Fruit fly (Drosophila melanogaster) S2 (cell line): ENCODE results near the gene st.

Experiments used
- CG8478 ChIP-seq: fragments of >200 bp; optimal IDR thresholded peaks from 2 replicates; lab custom pipeline; 2018
- CTCF ChIP-seq, 2 experiments: fragments of >200 bp; optimal IDR thresholded peaks; 2 replicates each; lab custom pipeline; 2018

DNA sequence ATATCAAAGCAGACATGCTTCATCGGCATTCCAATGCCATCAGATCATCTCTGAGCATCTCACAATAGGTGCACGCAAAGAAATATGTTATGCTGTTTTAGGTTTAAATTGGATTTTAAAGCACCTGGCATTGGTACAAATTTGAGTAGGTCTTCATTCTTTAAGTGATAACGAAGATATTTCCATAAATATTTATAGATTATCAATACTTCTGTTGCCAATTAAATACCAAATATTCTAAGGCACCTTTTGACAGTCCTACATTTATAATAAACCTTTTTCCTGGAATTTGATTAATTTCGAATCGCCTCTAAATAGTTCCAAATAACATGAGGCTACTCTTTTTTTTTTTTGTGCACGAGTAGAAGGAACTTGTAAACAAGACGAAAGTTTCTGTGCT lies 23.3 kb upstream of the st start:
- TF ChIP-seq CTCF (optimal IDR thresholded peaks at IDR 0.05; lab: Kevin White, UChicago), result no peak
- no peak for TF ChIP-seq CG8478
